Fruit fly (Drosophila melanogaster) whole organism, embryonic: ENCODE data around the gene CG17207.

Experiments
- Abd-B ChIP-seq: fragments of 200-800 bp; sonication (Bioruptor generic); optimal IDR thresholded peaks from 2 replicates; lab custom pipeline; 2018; ENCODE audit warnings: missing biosample characterization, mild to moderate bottlenecking, missing genetic modification characterization, moderate library complexity
- Atf-2 ChIP-seq: fragments of 200-800 bp; sonication (Bioruptor generic); optimal IDR thresholded peaks from 2 replicates; lab custom pipeline; 2016; ENCODE audit warnings: missing biosample characterization, missing genetic modification characterization
- Bdp1 ChIP-seq: fragments of 200-800 bp; sonication (Bioruptor generic); optimal IDR thresholded peaks from 3 replicates; lab custom pipeline; 2016; ENCODE audit warnings: missing biosample characterization, missing genetic modification characterization
- BtbVII ChIP-seq: fragments of 200-800 bp; sonication (Bioruptor generic); optimal IDR thresholded peaks from 3 replicates; lab custom pipeline; 2017; ENCODE audit warnings: missing biosample characterization, mild to moderate bottlenecking, missing genetic modification characterization
- CG11504 ChIP-seq: fragments of 200-800 bp; sonication (Bioruptor generic); optimal IDR thresholded peaks from 3 replicates; lab custom pipeline; 2019; ENCODE audit warnings: missing biosample characterization, mild to moderate bottlenecking, missing genetic modification characterization, moderate library complexity
- CG12155 ChIP-seq: fragments of 200-800 bp; sonication (Bioruptor generic); optimal IDR thresholded peaks from 3 replicates; lab custom pipeline; 2016; ENCODE audit warnings: missing biosample characterization, missing genetic modification characterization
- CG12659 ChIP-seq: fragments of 200-800 bp; sonication (Bioruptor generic); optimal IDR thresholded peaks from 3 replicates; lab custom pipeline; 2017; ENCODE audit warnings: mild to moderate bottlenecking, missing biosample characterization, missing genetic modification reagents, missing genetic modification characterization
- CG14965 ChIP-seq: fragments of 200-800 bp; sonication (Bioruptor generic); optimal IDR thresholded peaks from 2 replicates; lab custom pipeline; 2016; ENCODE audit warnings: missing biosample characterization, missing genetic modification characterization, borderline replicate concordance
- CG16863 ChIP-seq: fragments of 200-800 bp; sonication (Bioruptor generic); optimal IDR thresholded peaks from 3 replicates; lab custom pipeline; 2016; ENCODE audit warnings: missing biosample characterization, missing genetic modification characterization
- CG17802 ChIP-seq: fragments of 200-800 bp; sonication (Bioruptor generic); optimal IDR thresholded peaks from 2 replicates; lab custom pipeline; 2018; ENCODE audit warnings: missing biosample characterization, mild to moderate bottlenecking, missing genetic modification characterization, moderate library complexity
- CG17912 ChIP-seq: fragments of 200-800 bp; sonication (Bioruptor generic); optimal IDR thresholded peaks from 2 replicates; lab custom pipeline; 2018; ENCODE audit warnings: missing biosample characterization, mild to moderate bottlenecking, missing genetic modification characterization
- CG18764 ChIP-seq: fragments of 200-800 bp; sonication (Bioruptor generic); optimal IDR thresholded peaks from 3 replicates; lab custom pipeline; 2016; ENCODE audit warnings: missing biosample characterization, missing genetic modification characterization
- CG31441 ChIP-seq: fragments of 200-800 bp; sonication (Bioruptor generic); IDR thresholded peaks from 2 replicates; pipeline ENCODE4 v1.3.6; 2022; ENCODE audit warnings: missing biosample characterization, missing genetic modification characterization
- CG34376 ChIP-seq: fragments of 200-800 bp; sonication (Bioruptor generic); optimal IDR thresholded peaks from 2 replicates; lab custom pipeline; 2018; ENCODE audit warnings: missing biosample characterization, mild to moderate bottlenecking, missing genetic modification characterization
- CG34422 ChIP-seq: fragments of 200-800 bp; sonication (Bioruptor generic); IDR thresholded peaks from 3 replicates; pipeline ENCODE4 v1.3.6; 2022; ENCODE audit warnings: missing biosample characterization, missing genetic modification characterization
- CG4360 ChIP-seq: fragments of 200-800 bp; sonication (Bioruptor generic); IDR thresholded peaks from 2 replicates; pipeline ENCODE4 v1.3.6; 2022; ENCODE audit warnings: missing biosample characterization, missing genetic modification characterization
- CG7987 ChIP-seq: fragments of 200-800 bp; sonication (Bioruptor generic); optimal IDR thresholded peaks from 2 replicates; lab custom pipeline; 2018; ENCODE audit warnings: missing biosample characterization, mild to moderate bottlenecking, missing genetic modification characterization, moderate library complexity
- CG8290 ChIP-seq, 3 experiments: fragments of 200-800 bp; sonication (Bioruptor generic); optimal IDR thresholded peaks; 2 replicates each; lab custom pipeline; 2016 to 2019; ENCODE audit warnings: missing biosample characterization in 3 of 3, missing genetic modification characterization in 3 of 3, mild to moderate bottlenecking in 2 of 3, moderate library complexity in 1 of 3
- Chrac-16 ChIP-seq: fragments of 200-800 bp; sonication (Bioruptor generic); optimal IDR thresholded peaks from 3 replicates; lab custom pipeline; 2016; ENCODE audit warnings: missing biosample characterization, missing genetic modification characterization
- Dad ChIP-seq: fragments of 200-800 bp; sonication (Bioruptor generic); optimal IDR thresholded peaks from 3 replicates; lab custom pipeline; 2016; ENCODE audit warnings: missing biosample characterization, missing genetic modification characterization
- Drgx ChIP-seq: fragments of 200-800 bp; sonication (Bioruptor generic); IDR thresholded peaks from 2 replicates; pipeline ENCODE4 v1.3.6; 2022; ENCODE audit warnings: missing biosample characterization, missing genetic modification characterization
- Ets97D ChIP-seq: fragments of 200-800 bp; sonication (Bioruptor generic); optimal IDR thresholded peaks from 3 replicates; lab custom pipeline; 2016; ENCODE audit warnings: missing biosample characterization, missing genetic modification characterization
- Fer2 ChIP-seq: fragments of 200-800 bp; sonication (Bioruptor generic); optimal IDR thresholded peaks from 2 replicates; lab custom pipeline; 2018; ENCODE audit warnings: missing biosample characterization, mild to moderate bottlenecking, missing genetic modification characterization, moderate library complexity
- H15 ChIP-seq: fragments of 200-800 bp; sonication (Bioruptor generic); IDR thresholded peaks from 3 replicates; pipeline ENCODE4 v1.3.6; 2022; ENCODE audit warnings: missing biosample characterization, missing genetic modification characterization
- Hr51 ChIP-seq, 2 experiments: fragments of 200-800 bp; sonication (Bioruptor generic); optimal IDR thresholded peaks; 2 replicates in 1 of 2; 3 replicates in 1 of 2; lab custom pipeline; 2016 to 2018; ENCODE audit warnings: missing biosample characterization in 2 of 2, missing genetic modification characterization in 2 of 2, mild to moderate bottlenecking in 1 of 2, moderate library complexity in 1 of 2
- Lhr ChIP-seq: fragments of 200-800 bp; sonication (Bioruptor generic); optimal IDR thresholded peaks from 3 replicates; lab custom pipeline; 2017; ENCODE audit warnings: mild to moderate bottlenecking, missing biosample characterization, missing genetic modification reagents, missing genetic modification characterization
- NK7.1 ChIP-seq: fragments of 200-800 bp; sonication (Bioruptor generic); optimal IDR thresholded peaks from 3 replicates; lab custom pipeline; 2016; ENCODE audit warnings: missing biosample characterization, missing genetic modification characterization
- Nf-YB ChIP-seq: fragments of 200-800 bp; sonication (Bioruptor generic); optimal IDR thresholded peaks from 3 replicates; lab custom pipeline; 2019; ENCODE audit warnings: missing biosample characterization, mild to moderate bottlenecking, missing genetic modification characterization, moderate library complexity
- PHDP ChIP-seq: fragments of 200-800 bp; sonication (Bioruptor generic); optimal IDR thresholded peaks from 3 replicates; lab custom pipeline; 2018; ENCODE audit warnings: missing biosample characterization, mild to moderate bottlenecking, missing genetic modification characterization, moderate library complexity
- Rx ChIP-seq: fragments of 200-800 bp; sonication (Bioruptor generic); IDR thresholded peaks from 2 replicates; pipeline ENCODE4 v1.3.6; 2022; ENCODE audit warnings: missing biosample characterization, missing genetic modification characterization
- Sin3A ChIP-seq: fragments of >200 bp; optimal IDR thresholded peaks from 2 replicates; lab custom pipeline; 2018
- Stat92E ChIP-seq, 3 experiments: fragments of >200 bp in 2 of 3; fragments of 200-800 bp in 1 of 3; sonication (Bioruptor generic) in 1 of 3; optimal IDR thresholded peaks; 2 replicates each; lab custom pipeline; 2017 to 2019; ENCODE audit warnings: missing biosample characterization in 3 of 3, missing genetic modification characterization in 3 of 3, mild to moderate bottlenecking in 1 of 3, moderate library complexity in 1 of 3
- Usf ChIP-seq: fragments of 200-800 bp; sonication (Bioruptor generic); optimal IDR thresholded peaks from 2 replicates; lab custom pipeline; 2017; ENCODE audit warnings: missing genotype, missing biosample characterization, missing genetic modification characterization
- ara ChIP-seq: fragments of 200-800 bp; sonication (Bioruptor generic); IDR thresholded peaks from 2 replicates; pipeline ENCODE4 v1.3.6; 2022; ENCODE audit warnings: missing biosample characterization, missing genetic modification characterization
- ase ChIP-seq: fragments of 200-800 bp; sonication (Bioruptor generic); IDR thresholded peaks from 3 replicates; pipeline ENCODE4 v1.3.6; 2022; ENCODE audit warnings: missing biosample characterization, missing genetic modification characterization
- chif ChIP-seq, 2 experiments: fragments of 200-800 bp; sonication (Bioruptor generic); optimal IDR thresholded peaks; 3 replicates each; lab custom pipeline; 2016; ENCODE audit warnings: missing biosample characterization in 2 of 2, missing genetic modification characterization in 2 of 2
- crc ChIP-seq: fragments of 200-800 bp; sonication (Bioruptor generic); optimal IDR thresholded peaks from 2 replicates; lab custom pipeline; 2016; ENCODE audit warnings: missing biosample characterization, missing genetic modification characterization
- dati ChIP-seq: fragments of 200-800 bp; sonication (Bioruptor generic); IDR thresholded peaks from 2 replicates; pipeline ENCODE4 v1.3.6; 2022; ENCODE audit warnings: missing biosample characterization, missing genetic modification characterization
- esg ChIP-seq: fragments of 200-800 bp; sonication (Bioruptor generic); conservative IDR thresholded peaks from 2 replicates; pipeline ENCODE4 v1.3.6; 2022; ENCODE audit warnings: missing biosample characterization, missing genetic modification characterization
- exex ChIP-seq: fragments of 200-800 bp; sonication (Bioruptor generic); optimal IDR thresholded peaks from 4 replicates; lab custom pipeline; 2018; ENCODE audit warnings: missing biosample characterization, mild to moderate bottlenecking, missing genetic modification characterization, moderate library complexity
- ham ChIP-seq: fragments of 200-800 bp; sonication (Bioruptor generic); IDR thresholded peaks from 2 replicates; pipeline ENCODE4 v1.3.6; 2022; ENCODE audit warnings: missing biosample characterization, missing genetic modification characterization
- hth ChIP-seq: fragments of >200 bp; optimal IDR thresholded peaks from 2 replicates; lab custom pipeline; 2017; ENCODE audit warnings: inconsistent platforms
- onecut ChIP-seq: fragments of 200-800 bp; sonication (Bioruptor generic); IDR thresholded peaks from 2 replicates; pipeline ENCODE4 v1.3.6; 2022; ENCODE audit warnings: missing biosample characterization, missing genetic modification characterization
- row ChIP-seq: fragments of 200-800 bp; sonication (Bioruptor generic); IDR thresholded peaks from 3 replicates; pipeline ENCODE4 v1.3.6; 2022; ENCODE audit warnings: missing biosample characterization, missing genetic modification characterization
- sens ChIP-seq: fragments of 200-800 bp; sonication (Bioruptor generic); peaks from one replicate; lab custom pipeline; 2016; ENCODE audit warnings: missing biosample characterization, missing genetic modification characterization
- slp2 ChIP-seq: fragments of 200-800 bp; sonication (Bioruptor generic); optimal IDR thresholded peaks from 2 replicates; lab custom pipeline; 2016; ENCODE audit warnings: missing biosample characterization, missing genetic modification characterization
- sug ChIP-seq: fragments of 200-800 bp; optimal IDR thresholded peaks from 2 replicates; lab custom pipeline; 2019; ENCODE audit warnings: missing biosample characterization, mild to moderate bottlenecking, missing genetic modification characterization, moderate library complexity
- tna ChIP-seq: fragments of 200-800 bp; sonication (Bioruptor generic); IDR thresholded peaks from 2 replicates; pipeline ENCODE4 v1.3.6; 2022; ENCODE audit warnings: missing biosample characterization, missing genetic modification characterization; ENCODE audit not compliant: partially characterized antibody
- wek ChIP-seq: fragments of 200-800 bp; sonication (Bioruptor generic); optimal IDR thresholded peaks from 3 replicates; lab custom pipeline; 2018; ENCODE audit warnings: missing biosample characterization, mild to moderate bottlenecking, missing genetic modification characterization, moderate library complexity
- z ChIP-seq: fragments of 200-800 bp; sonication (Bioruptor generic); IDR thresholded peaks from 3 replicates; pipeline ENCODE4 v1.3.6; 2022; ENCODE audit warnings: missing biosample characterization, missing genetic modification characterization
- zfh2 ChIP-seq: fragments of 200-800 bp; sonication (Bioruptor generic); optimal IDR thresholded peaks from 2 replicates; lab custom pipeline; 2016; ENCODE audit warnings: missing biosample characterization, missing genetic modification characterization

Gene CG17207

DNA sequence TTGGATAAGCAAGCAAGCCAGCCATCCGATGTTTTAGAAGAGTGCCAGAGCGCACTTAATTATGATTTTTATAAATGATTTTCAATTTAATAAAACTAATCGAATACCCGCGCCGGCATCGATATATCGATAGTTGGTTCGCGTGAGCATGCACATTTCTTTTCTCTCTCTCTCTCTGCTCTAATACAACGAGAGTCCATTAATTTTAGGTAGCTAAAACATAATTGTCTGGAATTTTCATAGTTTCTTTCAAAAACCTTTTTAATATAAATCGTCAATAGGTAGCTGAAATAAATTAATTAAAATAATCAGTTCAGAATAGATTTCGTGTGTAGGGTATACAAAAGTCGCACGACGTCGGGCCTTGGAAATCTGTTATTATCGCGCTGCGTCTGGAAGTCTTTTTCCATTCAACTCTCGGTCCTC, 10.0 kb upstream of the CG17207 start, which contains the start of gene CG18549 (continued):
- TF ChIP-seq ase (GFP tag; lab: Robert Waterston, UW) (peak; percentile 100), tna (GFP tag; lab: Robert Waterston, UW) (peak; percentile 62), hth (lab: Kevin White, UChicago) (no peak), NK7.1 (GFP tag; lab: Kevin White, UChicago) (peak; percentile 99), Stat92E (GFP tag; optimal IDR thresholded peaks at IDR 0.05; lab: Kevin White, UChicago) (peak in 1 of 3 experiments; percentile 100), BtbVII (GFP tag; lab: Kevin White, UChicago) (peak; percentile 100), Sin3A (no peak), Hr51 (GFP tag; optimal IDR thresholded peaks at IDR 0.05; lab: Kevin White, UChicago) (peak; percentile 99 to 100), zfh2 (GFP tag; lab: Kevin White, UChicago) (peak; percentile 98), wek (GFP tag; lab: Kevin White, UChicago) (peak; percentile 98), slp2 (GFP tag; lab: Kevin White, UChicago) (peak; percentile 99), H15 (GFP tag; lab: Robert Waterston, UW) (peak; percentile 100), exex (peak; percentile 99), CG7987 (GFP tag; lab: Kevin White, UChicago) (peak; percentile 99), dati (GFP tag; lab: Robert Waterston, UW) (peak; percentile 99), CG18764 (peak; percentile 99), Usf (peak; percentile 98), CG12659 (GFP tag; lab: Kevin White, UChicago) (peak; percentile 100), CG34422 (GFP tag; lab: Robert Waterston, UW) (peak; percentile 100), Drgx (GFP tag; lab: Robert Waterston, UW) (peak; percentile 100), chif (GFP tag; optimal IDR thresholded peaks at IDR 0.05; lab: Kevin White, UChicago) (peak; percentile 99 to 100), CG8290 (GFP tag; optimal IDR thresholded peaks at IDR 0.05; lab: Kevin White, UChicago) (peak; percentile 99), CG8290 (tag; optimal IDR thresholded peaks at IDR 0.05; lab: Kevin White, UChicago) (peak; percentile 95 to 99), esg (peak; percentile 100), Rx (GFP tag; lab: Robert Waterston, UW) (peak; percentile 99), sens (GFP tag; lab: Kevin White, UChicago) (peak; percentile 100), CG16863 (peak; percentile 99), Lhr (GFP tag; lab: Kevin White, UChicago) (peak; percentile 99), ham (GFP tag; lab: Robert Waterston, UW) (peak; percentile 98), Chrac-16 (peak; percentile 100), ara (GFP tag; lab: Robert Waterston, UW) (peak; percentile 100), CG12155 (peak; percentile 99), sug (peak; percentile 99), CG14965 (peak; percentile 92), CG17912 (GFP tag; lab: Kevin White, UChicago) (peak; percentile 100), PHDP (tag; lab: Kevin White, UChicago) (peak; percentile 100), Fer2 (tag; lab: Kevin White, UChicago) (peak; percentile 99), CG34376 (GFP tag; lab: Kevin White, UChicago) (peak; percentile 100), CG31441 (GFP tag; lab: Robert Waterston, UW) (peak; percentile 99), crc (GFP tag; lab: Kevin White, UChicago) (peak; percentile 98), onecut (GFP tag; lab: Robert Waterston, UW) (peak; percentile 100), Abd-B (GFP tag; lab: Kevin White, UChicago) (peak; percentile 100), Atf-2 (GFP tag; lab: Kevin White, UChicago) (peak; percentile 99), Dad (GFP tag; lab: Kevin White, UChicago) (peak; percentile 99), z (peak; percentile 90), CG11504 (peak; percentile 99), Ets97D (GFP tag; lab: Kevin White, UChicago) (peak; percentile 96), Bdp1 (GFP tag; lab: Kevin White, UChicago) (peak; percentile 96), CG4360 (peak; percentile 95), row (GFP tag; lab: Robert Waterston, UW) (peak; percentile 100), CG17802 (tag; lab: Kevin White, UChicago) (peak; percentile 95), Nf-YB (GFP tag; lab: Kevin White, UChicago) (peak; percentile 93)
